Worm (Caenorhabditis elegans) whole organism, L2 larva: ENCODE measurements around the gene asns-1.
A peak's percentile ranks its signal among the peaks of the same experiment; 100 is the strongest.

ENCODE experiments used
- C34F6.9 ChIP-seq: fragments of 150-350 bp; optimal IDR thresholded peaks from 2 replicates; lab custom pipeline; 2014; ENCODE audit warnings: missing biosample characterization, missing genetic modification characterization
- F13H6.1 ChIP-seq: sonication (generic microtip); optimal IDR thresholded peaks from 2 replicates; lab custom pipeline; 2016; ENCODE audit warnings: missing genetic modification characterization, missing compliant biosample characterization
- R02D3.7 ChIP-seq: fragments of 150-350 bp; optimal IDR thresholded peaks from 2 replicates; lab custom pipeline; 2014; ENCODE audit warnings: missing biosample characterization, missing genetic modification characterization
- Y55F3AM.14 ChIP-seq: fragments of 200-800 bp; sonication (Bioruptor generic); optimal IDR thresholded peaks from 2 replicates; lab custom pipeline; 2018; ENCODE audit warnings: mild to moderate bottlenecking, missing genetic modification characterization, missing compliant biosample characterization
- ZK546.5 ChIP-seq: sonication (generic microtip); optimal IDR thresholded peaks from 2 replicates; lab custom pipeline; 2017; ENCODE audit warnings: missing biosample characterization, missing genetic modification characterization
- alr-1 ChIP-seq: fragments of 150-350 bp; optimal IDR thresholded peaks from 2 replicates; lab custom pipeline; 2014; ENCODE audit warnings: missing biosample characterization, missing genetic modification characterization
- ama-1 ChIP-seq: fragments of 150-350 bp; optimal IDR thresholded peaks from 2 replicates; lab custom pipeline; 2018; ENCODE audit warnings: inconsistent platforms
- blmp-1 ChIP-seq: sonication (generic microtip); optimal IDR thresholded peaks from 2 replicates; lab custom pipeline; 2017; ENCODE audit warnings: missing genetic modification characterization, mild to moderate bottlenecking, missing compliant biosample characterization, antibody characterized with exemption, moderate library complexity; ENCODE audit not compliant: insufficient read depth
- ceh-16 ChIP-seq: fragments of 150-350 bp; optimal IDR thresholded peaks from 2 replicates; lab custom pipeline; 2014; ENCODE audit warnings: missing biosample characterization, missing genetic modification characterization
- ceh-82 ChIP-seq: fragments of 150-350 bp; optimal IDR thresholded peaks from 2 replicates; lab custom pipeline; 2014; ENCODE audit warnings: missing biosample characterization, missing genetic modification characterization
- crh-2 ChIP-seq: sonication (generic microtip); optimal IDR thresholded peaks from 2 replicates; lab custom pipeline; 2017; ENCODE audit warnings: missing biosample characterization, missing genetic modification characterization
- dmd-4 ChIP-seq: sonication (generic microtip); optimal IDR thresholded peaks from 2 replicates; lab custom pipeline; 2017; ENCODE audit warnings: missing biosample characterization, missing genetic modification characterization
- egl-27 ChIP-seq: sonication (generic microtip); optimal IDR thresholded peaks from 3 replicates; lab custom pipeline; 2017; ENCODE audit warnings: missing biosample characterization, missing genetic modification reagents, missing genetic modification characterization
- elt-3 ChIP-seq: sonication (generic microtip); optimal IDR thresholded peaks from 2 replicates; lab custom pipeline; 2017; ENCODE audit warnings: missing biosample characterization, missing genetic modification characterization
- fos-1 ChIP-seq: fragments of 150-350 bp; optimal IDR thresholded peaks from 2 replicates; lab custom pipeline; 2014; ENCODE audit warnings: missing biosample characterization, missing genetic modification characterization
- gmeb-1 ChIP-seq: fragments of 150-350 bp; optimal IDR thresholded peaks from 2 replicates; lab custom pipeline; 2014; ENCODE audit warnings: missing biosample characterization, missing genetic modification characterization
- lin-11 ChIP-seq: fragments of 150-350 bp; sonication (generic microtip); optimal IDR thresholded peaks from 2 replicates; lab custom pipeline; 2014; ENCODE audit warnings: missing biosample characterization, missing genetic modification characterization, inconsistent platforms, mixed read lengths
- lin-13 ChIP-seq: fragments of 150-350 bp; optimal IDR thresholded peaks from 2 replicates; lab custom pipeline; 2014; ENCODE audit warnings: missing biosample characterization, missing genetic modification reagents, missing genetic modification characterization
- lin-39 ChIP-seq: fragments of 150-350 bp; optimal IDR thresholded peaks from 2 replicates; lab custom pipeline; 2014; ENCODE audit warnings: missing biosample characterization, missing genetic modification reagents, missing genetic modification characterization
- lsy-2 ChIP-seq, 2 experiments: fragments of 150-350 bp in 1 of 2; sonication (generic microtip) in 1 of 2; optimal IDR thresholded peaks; 2 replicates each; lab custom pipeline; 2014 to 2017; ENCODE audit warnings: missing biosample characterization in 2 of 2, missing genetic modification characterization in 2 of 2
- mab-5 ChIP-seq: fragments of 150-350 bp; optimal IDR thresholded peaks from 2 replicates; lab custom pipeline; 2014; ENCODE audit warnings: missing biosample characterization, missing genetic modification characterization
- mbf-1 ChIP-seq: sonication (generic microtip); optimal IDR thresholded peaks from 2 replicates; lab custom pipeline; 2017; ENCODE audit warnings: missing biosample characterization, missing genetic modification characterization
- mdl-1 ChIP-seq, 2 experiments: fragments of 150-350 bp in 1 of 2; sonication (generic microtip) in 1 of 2; optimal IDR thresholded peaks; 2 replicates each; lab custom pipeline; 2017; ENCODE audit warnings: missing biosample characterization in 2 of 2, missing genetic modification characterization in 2 of 2
- nhr-10 ChIP-seq: sonication (generic microtip); optimal IDR thresholded peaks from 2 replicates; lab custom pipeline; 2017; ENCODE audit warnings: missing biosample characterization, missing genetic modification characterization
- nhr-11 ChIP-seq: fragments of 150-350 bp; optimal IDR thresholded peaks from 2 replicates; lab custom pipeline; 2014; ENCODE audit warnings: missing biosample characterization, missing genetic modification characterization
- nhr-129 ChIP-seq: fragments of 150-350 bp; optimal IDR thresholded peaks from 2 replicates; lab custom pipeline; 2014; ENCODE audit warnings: missing biosample characterization, missing genetic modification characterization
- nhr-21 ChIP-seq: fragments of 150-350 bp; optimal IDR thresholded peaks from 2 replicates; lab custom pipeline; 2014; ENCODE audit warnings: missing biosample characterization, missing genetic modification characterization
- nhr-237 ChIP-seq: fragments of 150-350 bp; optimal IDR thresholded peaks from 2 replicates; lab custom pipeline; 2014; ENCODE audit warnings: missing biosample characterization, missing genetic modification characterization
- nhr-25 ChIP-seq: fragments of 150-350 bp; sonication (generic microtip); optimal IDR thresholded peaks from 3 replicates; lab custom pipeline; 2014; ENCODE audit warnings: missing biosample characterization, missing genetic modification characterization
- nhr-6 ChIP-seq: fragments of 150-350 bp; optimal IDR thresholded peaks from 2 replicates; lab custom pipeline; 2014; ENCODE audit warnings: missing biosample characterization, missing genetic modification characterization
- nhr-77 ChIP-seq: fragments of 150-350 bp; optimal IDR thresholded peaks from 2 replicates; lab custom pipeline; 2014; ENCODE audit warnings: missing biosample characterization, missing genetic modification characterization
- peb-1 ChIP-seq: fragments of 150-350 bp; optimal IDR thresholded peaks from 2 replicates; lab custom pipeline; 2014; ENCODE audit warnings: missing biosample characterization, missing genetic modification characterization
- sma-3 ChIP-seq: sonication (generic microtip); optimal IDR thresholded peaks from 2 replicates; lab custom pipeline; 2016; ENCODE audit warnings: missing genetic modification reagents, missing genetic modification characterization, missing compliant biosample characterization
- sma-9 ChIP-seq, 2 experiments: fragments of 150-350 bp in 1 of 2; sonication (generic microtip) in 1 of 2; optimal IDR thresholded peaks; 2 replicates each; lab custom pipeline; 2014 to 2016; ENCODE audit warnings: missing genetic modification characterization in 2 of 2, mild to moderate bottlenecking in 1 of 2, missing biosample characterization in 1 of 2, missing compliant biosample characterization in 1 of 2, missing genetic modification reagents in 1 of 2, moderate library complexity in 1 of 2
- snpc-4 ChIP-seq: fragments of 150-350 bp; optimal IDR thresholded peaks from 2 replicates; lab custom pipeline; 2014; ENCODE audit warnings: missing biosample characterization, missing genetic modification characterization
- unc-39 ChIP-seq: fragments of 150-350 bp; optimal IDR thresholded peaks from 2 replicates; lab custom pipeline; 2014; ENCODE audit warnings: missing biosample characterization, missing genetic modification characterization
- unc-55 ChIP-seq: fragments of 150-350 bp; sonication (generic microtip); optimal IDR thresholded peaks from 3 replicates; lab custom pipeline; 2014; ENCODE audit warnings: missing biosample characterization, missing genetic modification reagents, missing genetic modification characterization
- unc-62 ChIP-seq: fragments of 150-350 bp; optimal IDR thresholded peaks from 2 replicates; lab custom pipeline; 2014; ENCODE audit warnings: missing biosample characterization, missing genetic modification reagents, missing genetic modification characterization
- ztf-1 ChIP-seq: fragments of 200-800 bp; sonication (Bioruptor generic); conservative IDR thresholded peaks from 2 replicates; pipeline ENCODE4 v1.3.6; 2022; ENCODE audit warnings: missing genetic modification characterization, missing compliant biosample characterization
- ztf-11 ChIP-seq: sonication (generic microtip); optimal IDR thresholded peaks from 2 replicates; lab custom pipeline; 2017; ENCODE audit warnings: missing biosample characterization, missing genetic modification characterization

Gene asns-1

ce11 chrV:8560916-8561315 is 14.9 kb downstream of the asns-1 start, which contains the start of gene acr-16:
acr-16 (plus strand) TSS chrV:8561216.
- TF ChIP-seq C34F6.9 (tag; lab: Kevin White, UChicago), result no peak
- TF ChIP-seq unc-39 (tag; lab: Kevin White, UChicago), result no peak
- no peak for TF ChIP-seq sma-3 (GFP tag; lab: Kevin White, UChicago)
- no peak for TF ChIP-seq nhr-6 (tag; lab: Kevin White, UChicago)
- TF ChIP-seq mbf-1 (tag; lab: Kevin White, UChicago), result no peak
- TF ChIP-seq mdl-1 (tag; optimal IDR thresholded peaks at IDR 0.05; lab: Kevin White, UChicago), result no peak
- no peak for TF ChIP-seq alr-1 (tag; lab: Kevin White, UChicago)
- TF ChIP-seq mab-5 (tag; lab: Kevin White, UChicago), result no peak
- no peak for TF ChIP-seq unc-62
- TF ChIP-seq lin-39 (tag; lab: Kevin White, UChicago), result no peak
- TF ChIP-seq R02D3.7 (tag; lab: Kevin White, UChicago), result no peak
- no peak for TF ChIP-seq ama-1 (lab: Kevin White, UChicago)
- no peak for TF ChIP-seq nhr-10 (tag; lab: Kevin White, UChicago)
- no peak for TF ChIP-seq nhr-11
- TF ChIP-seq crh-2, result no peak
- TF ChIP-seq ceh-82 (tag; lab: Kevin White, UChicago), result no peak
- TF ChIP-seq nhr-77 (tag; lab: Kevin White, UChicago), result no peak

- TF ChIP-seq peb-1 (tag; lab: Kevin White, UChicago) (no peak), nhr-10 (tag; lab: Kevin White, UChicago) (no peak), nhr-237 (tag; lab: Kevin White, UChicago) (no peak), ZK546.5 (tag; lab: Kevin White, UChicago) (no peak), ceh-16 (tag; lab: Kevin White, UChicago) (no peak), sma-9 (GFP tag; optimal IDR thresholded peaks at IDR 0.05; lab: Kevin White, UChicago) (no peak), sma-9 (tag; optimal IDR thresholded peaks at IDR 0.05; lab: Kevin White, UChicago) (no peak), elt-3 (tag; lab: Kevin White, UChicago) (no peak)
These were observed 19.1 kb downstream of the asns-1 start, which contains the start of gene F25G6.8 for ce11 chrV:8565075-8565474. F25G6.8 (minus strand) TSS chrV:8565175.

ce11 chrV:8569172-8569571 is 23.2 kb downstream of the asns-1 start:
- TF ChIP-seq lsy-2 (tag; optimal IDR thresholded peaks at IDR 0.05; lab: Kevin White, UChicago) (no peak), dmd-4 (no peak), sma-3 (GFP tag; lab: Kevin White, UChicago) (no peak), nhr-11 (no peak), mdl-1 (tag; optimal IDR thresholded peaks at IDR 0.05; lab: Kevin White, UChicago) (no peak), nhr-25 (tag; lab: Kevin White, UChicago) (no peak), unc-62 (no peak), F13H6.1 (tag; lab: Kevin White, UChicago) (no peak), fos-1 (tag; lab: Kevin White, UChicago) (no peak), nhr-6 (tag; lab: Kevin White, UChicago) (no peak), elt-3 (tag; lab: Kevin White, UChicago) (no peak)

- TF ChIP-seq lin-11 (tag; lab: Kevin White, UChicago), result peak; percentile 41
- TF ChIP-seq ztf-11 (tag; lab: Kevin White, UChicago), result no peak
- peak; percentile 77 for TF ChIP-seq unc-55
- no peak for TF ChIP-seq mbf-1 (tag; lab: Kevin White, UChicago)
- TF ChIP-seq Y55F3AM.14 (GFP tag; lab: Kevin White, UChicago), result no peak
- peak; percentile 82 for TF ChIP-seq gmeb-1 (tag; lab: Kevin White, UChicago)
- TF ChIP-seq lin-13 (GFP tag; lab: Kevin White, UChicago), result peak; percentile 36
- no peak for TF ChIP-seq nhr-6 (tag; lab: Kevin White, UChicago)
- TF ChIP-seq nhr-21 (tag; lab: Kevin White, UChicago), result peak; percentile 46
- peak; percentile 46 for TF ChIP-seq sma-3 (GFP tag; lab: Kevin White, UChicago)
- no peak for TF ChIP-seq C34F6.9 (tag; lab: Kevin White, UChicago)
- peak; percentile 45 for TF ChIP-seq mab-5 (tag; lab: Kevin White, UChicago)
- TF ChIP-seq egl-27, result no peak
- no peak for TF ChIP-seq nhr-10 (tag; lab: Kevin White, UChicago)
- TF ChIP-seq nhr-25 (tag; lab: Kevin White, UChicago), result no peak
- no peak for TF ChIP-seq blmp-1 (tag; lab: Kevin White, UChicago)
- peak; percentile 66 to 81 for TF ChIP-seq lsy-2 (tag; optimal IDR thresholded peaks at IDR 0.05; lab: Kevin White, UChicago)
- TF ChIP-seq crh-2, result peak; percentile 63
- peak; percentile 33 for TF ChIP-seq R02D3.7 (tag; lab: Kevin White, UChicago)
- TF ChIP-seq sma-9 (GFP tag; optimal IDR thresholded peaks at IDR 0.05; lab: Kevin White, UChicago), result peak; percentile 68
- no peak for TF ChIP-seq sma-9 (tag; optimal IDR thresholded peaks at IDR 0.05; lab: Kevin White, UChicago)
- peak; percentile 18 for TF ChIP-seq fos-1 (tag; lab: Kevin White, UChicago)
- no peak for TF ChIP-seq ztf-1 (GFP tag; lab: Robert Waterston, UW)
- TF ChIP-seq nhr-77 (tag; lab: Kevin White, UChicago), result peak; percentile 4
- TF ChIP-seq snpc-4 (tag; lab: Kevin White, UChicago), result peak; percentile 37
- peak; percentile 51 for TF ChIP-seq F13H6.1 (tag; lab: Kevin White, UChicago)
- TF ChIP-seq nhr-129 (tag; lab: Kevin White, UChicago), result peak; percentile 20
- TF ChIP-seq, all 48 proteins: peak for 16
These were observed 23.9 kb downstream of the asns-1 start, which contains the start of the genes F25G6.9 and symk-1 for ce11 chrV:8569841-8570361. F25G6.9 (minus strand) TSS chrV:8570000. symk-1 (plus strand) TSS chrV:8570311.
